Fruit fly (Drosophila melanogaster) Kc167 (cell line): ENCODE data around the gene FoxK.

ENCODE experiments used
- Myc ChIP-seq: fragments of >200 bp; optimal IDR thresholded peaks from 2 replicates; lab custom pipeline; 2017; ENCODE audit warnings: missing external identifiers
- Sin3A ChIP-seq: fragments of >200 bp; optimal IDR thresholded peaks from 2 replicates; lab custom pipeline; 2018; ENCODE audit warnings: missing external identifiers
- h ChIP-seq: fragments of >200 bp; optimal IDR thresholded peaks from 3 replicates; lab custom pipeline; 2018; ENCODE audit warnings: missing external identifiers
- insv ChIP-seq: fragments of >200 bp; optimal IDR thresholded peaks from 3 replicates; lab custom pipeline; 2018; ENCODE audit warnings: missing external identifiers
- psq ChIP-seq: fragments of >200 bp; optimal IDR thresholded peaks from 2 replicates; lab custom pipeline; 2017; ENCODE audit warnings: missing external identifiers
- ttk ChIP-seq: sonication (Bioruptor generic); optimal IDR thresholded peaks from 2 replicates; lab custom pipeline; 2017; ENCODE audit warnings: missing external identifiers

Gene FoxK

DNA sequence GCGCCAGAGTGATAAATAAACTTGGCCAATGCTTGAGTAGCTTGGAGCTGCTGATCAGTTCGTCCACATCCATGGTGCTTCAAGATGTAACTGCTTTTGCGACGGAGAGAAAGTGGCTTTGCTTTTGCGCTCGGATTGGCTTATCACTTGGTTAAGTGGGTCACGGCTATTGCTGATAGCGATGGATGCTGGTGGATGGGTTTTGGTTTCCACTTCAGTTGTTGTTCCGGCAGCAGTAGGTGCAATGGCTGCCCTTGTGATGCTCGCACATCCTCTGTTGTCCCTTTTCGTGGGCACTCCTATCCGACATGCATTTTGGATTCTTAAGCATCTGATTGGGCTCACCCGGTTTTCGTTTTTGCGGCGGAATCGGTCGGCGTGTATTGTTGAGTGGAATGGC, 26.3 kb downstream of the FoxK start:
- TF ChIP-seq Sin3A (no peak), Myc (lab: Kevin White, UChicago) (no peak), ttk (lab: Kevin White, UChicago) (no peak), h (lab: Kevin White, UChicago) (no peak), psq (lab: Kevin White, UChicago) (no peak), insv (lab: Kevin White, UChicago) (no peak)

DNA sequence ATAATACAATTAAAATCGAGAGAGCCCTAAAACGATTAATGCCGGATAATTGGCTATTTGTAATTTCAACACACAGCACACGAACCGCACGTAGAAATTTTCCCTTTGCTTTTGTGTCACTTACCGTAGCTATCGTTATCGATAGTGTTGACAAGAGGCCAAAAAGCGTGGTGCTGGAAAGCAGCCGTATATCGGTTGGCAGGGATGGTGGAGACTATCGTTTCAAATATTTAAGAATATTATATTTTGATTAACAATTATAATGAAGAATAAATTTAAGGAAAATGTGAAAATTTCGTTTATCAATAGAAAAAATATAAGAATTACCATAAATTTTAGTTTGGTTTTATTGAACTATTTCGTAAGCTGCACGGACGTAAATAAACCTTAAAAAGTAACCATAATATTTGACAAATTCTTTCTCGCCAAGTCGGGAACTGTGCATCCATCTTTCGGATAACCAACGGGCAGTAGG, 27.5 kb downstream of the FoxK start, which contains the start of gene JIL-1:
JIL-1 (minus strand) TSS at position 148 of the 475 bp plus-strand sequence.
- no peak for TF ChIP-seq ttk (lab: Kevin White, UChicago)
- TF ChIP-seq psq (lab: Kevin White, UChicago), result no peak
- TF ChIP-seq insv (lab: Kevin White, UChicago), result no peak
- no peak for TF ChIP-seq Myc (lab: Kevin White, UChicago)
- no peak for TF ChIP-seq Sin3A

DNA sequence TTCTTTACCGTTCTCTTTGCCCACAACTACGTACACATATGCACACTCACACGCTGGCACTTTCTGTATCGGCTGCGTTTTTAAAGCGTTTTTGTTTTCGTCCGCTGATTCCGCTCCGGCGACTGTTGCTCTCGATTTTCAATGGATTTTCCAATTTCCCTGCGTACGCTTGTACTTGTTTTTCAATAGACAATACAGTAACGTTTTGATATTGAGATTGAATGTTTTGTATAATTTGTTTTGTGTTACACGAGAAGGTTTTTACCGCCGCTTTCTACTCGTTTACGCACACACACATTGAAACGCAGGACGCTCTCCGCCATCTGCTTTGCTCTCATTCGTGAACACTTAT, 28.0 kb downstream of the FoxK start:
- TF ChIP-seq Myc (lab: Kevin White, UChicago) (no peak), ttk (lab: Kevin White, UChicago) (no peak), h (lab: Kevin White, UChicago) (no peak), Sin3A (no peak), insv (lab: Kevin White, UChicago) (no peak), psq (lab: Kevin White, UChicago) (no peak)

DNA sequence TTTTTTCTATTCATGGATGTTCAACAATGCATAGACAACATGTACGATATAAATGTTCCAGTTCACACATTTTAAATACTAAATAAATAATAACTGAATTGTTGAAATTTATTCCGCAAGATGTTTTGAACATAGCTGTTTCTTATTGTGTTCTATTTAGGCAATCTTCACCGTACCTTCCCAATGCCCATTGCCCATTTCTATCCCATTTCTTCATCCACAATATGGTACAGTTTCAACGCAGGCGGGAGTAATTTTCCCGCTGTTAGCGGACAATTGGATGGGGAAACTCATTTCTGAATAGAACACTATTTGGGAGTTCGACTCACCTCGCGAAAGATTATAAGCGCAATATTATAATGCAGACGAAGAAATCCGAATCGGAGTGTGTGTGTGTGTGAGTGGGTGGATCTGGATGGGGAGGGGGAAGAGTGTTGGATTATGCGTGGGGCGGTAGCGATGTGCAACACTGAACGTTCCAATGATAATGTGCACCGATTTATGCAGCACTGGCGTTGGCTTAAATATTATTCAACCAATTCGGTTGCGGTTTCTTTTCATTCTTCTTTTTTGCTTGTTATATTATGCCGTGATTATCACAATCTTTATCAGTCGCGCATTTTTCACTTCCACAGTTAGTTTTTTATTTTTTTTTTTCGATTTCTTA, 28.5 kb downstream of the FoxK start:
- TF ChIP-seq h (lab: Kevin White, UChicago), result no peak
- TF ChIP-seq ttk (lab: Kevin White, UChicago), result no peak
- TF ChIP-seq psq (lab: Kevin White, UChicago), result no peak
- no peak for TF ChIP-seq insv (lab: Kevin White, UChicago)
- no peak for TF ChIP-seq Myc (lab: Kevin White, UChicago)
- TF ChIP-seq Sin3A, result no peak

DNA sequence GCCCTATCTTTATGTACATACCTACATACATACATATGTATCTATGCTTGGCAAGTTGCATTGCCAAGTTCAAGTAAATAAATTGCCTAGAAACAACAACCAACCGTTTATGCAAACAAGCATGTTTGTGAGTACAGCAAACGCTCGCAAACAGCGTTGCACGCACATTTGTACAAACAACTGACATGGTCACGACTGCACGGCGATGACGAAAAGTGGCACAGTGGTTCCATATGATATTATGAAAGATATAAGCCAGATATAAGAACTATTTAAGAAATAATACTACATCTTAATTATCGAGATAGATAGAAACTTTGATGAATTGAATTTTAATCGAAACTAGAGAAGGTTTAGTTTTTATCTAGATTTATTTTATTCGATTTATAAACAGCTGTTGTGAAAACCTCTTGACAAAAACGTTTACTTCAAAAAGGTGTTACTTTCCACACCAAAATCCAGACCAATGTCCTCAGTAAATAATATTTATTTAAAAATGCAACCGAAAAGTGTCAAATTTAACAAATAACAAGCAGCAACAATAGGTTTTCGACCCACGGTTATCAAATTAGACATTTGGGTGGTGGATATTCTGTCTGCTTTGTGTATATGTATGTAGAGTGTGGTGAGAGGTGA, 30.7 kb downstream of the FoxK start:
- no peak for TF ChIP-seq Myc (lab: Kevin White, UChicago)
- TF ChIP-seq Sin3A, result no peak
- no peak for TF ChIP-seq psq (lab: Kevin White, UChicago)
- TF ChIP-seq ttk (lab: Kevin White, UChicago), result no peak
- no peak for TF ChIP-seq insv (lab: Kevin White, UChicago)
- TF ChIP-seq h (lab: Kevin White, UChicago), result no peak

DNA sequence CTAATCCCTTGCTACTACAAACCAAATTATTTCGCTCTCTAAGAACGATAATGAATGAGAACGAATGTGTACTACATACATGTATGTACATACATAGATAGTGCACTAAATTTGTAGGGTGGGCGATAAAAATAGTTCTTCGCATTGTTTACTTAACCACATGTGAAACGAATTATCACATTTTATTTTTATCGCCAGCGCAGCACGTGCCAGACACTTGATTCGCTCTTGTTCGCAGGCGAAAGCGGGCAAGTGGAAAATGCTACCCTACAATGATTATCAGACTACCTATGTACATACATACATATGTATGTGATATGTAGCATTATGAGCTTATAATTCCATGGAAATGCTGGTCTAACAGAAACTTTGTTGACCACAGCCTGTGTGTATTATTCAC, 34.8 kb downstream of the FoxK start:
- no peak for TF ChIP-seq Myc (lab: Kevin White, UChicago)
- no peak for TF ChIP-seq Sin3A
- no peak for TF ChIP-seq ttk (lab: Kevin White, UChicago)
- no peak for TF ChIP-seq psq (lab: Kevin White, UChicago)
- no peak for TF ChIP-seq insv (lab: Kevin White, UChicago)
- TF ChIP-seq h (lab: Kevin White, UChicago), result no peak

DNA sequence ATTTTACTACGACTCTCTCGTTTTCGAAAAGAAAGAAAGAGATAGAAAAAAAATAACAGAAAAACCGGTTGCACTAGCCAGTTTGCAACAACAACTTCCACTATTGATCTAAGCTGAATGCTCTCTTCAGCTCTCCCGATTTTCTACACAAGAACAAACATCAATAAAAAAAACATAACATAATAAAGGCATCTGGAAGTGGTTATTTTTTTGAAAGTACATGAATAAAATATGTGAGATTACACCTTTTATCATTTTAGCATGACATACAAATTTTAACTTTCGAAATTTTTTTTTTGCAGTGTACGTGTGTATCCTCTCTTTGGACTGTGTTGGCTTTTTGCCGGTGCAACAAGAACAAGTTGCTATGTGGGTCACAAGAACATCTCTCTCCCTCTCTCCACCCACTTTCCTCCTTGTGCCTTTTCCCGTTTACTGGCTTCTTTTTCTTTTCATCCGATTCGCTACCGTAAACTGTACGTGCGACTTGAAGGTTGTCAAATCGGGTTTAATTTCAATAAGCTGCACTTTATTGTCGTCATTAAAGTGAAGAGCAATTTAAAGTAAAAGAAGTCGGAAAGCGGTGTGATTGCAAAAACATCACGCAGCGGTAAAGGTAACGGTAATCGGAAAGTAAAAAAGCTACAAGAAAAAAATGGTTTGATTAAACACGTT, 35.9 kb downstream of the FoxK start:
- TF ChIP-seq psq (lab: Kevin White, UChicago) (no peak), Sin3A (no peak), Myc (lab: Kevin White, UChicago) (no peak), ttk (lab: Kevin White, UChicago) (no peak), h (lab: Kevin White, UChicago) (no peak), insv (lab: Kevin White, UChicago) (no peak)

DNA sequence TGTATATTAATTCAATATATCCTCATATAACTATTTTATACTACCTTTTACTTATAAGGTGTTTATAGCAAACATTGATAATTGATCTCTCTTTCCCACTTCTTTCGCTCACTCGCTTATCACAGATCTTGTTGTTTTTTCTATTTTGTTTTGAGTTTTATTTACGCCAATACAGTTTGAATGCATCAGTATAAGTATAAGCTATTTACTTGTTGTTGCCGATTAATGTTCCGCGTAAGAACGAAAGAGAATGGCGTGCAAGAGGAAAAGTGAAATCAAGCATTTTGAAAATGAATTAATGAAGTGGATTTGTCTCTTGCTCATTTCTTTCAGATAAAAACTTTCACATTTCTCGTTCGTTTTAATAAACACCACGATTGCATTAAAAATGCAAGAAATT, 37.0 kb downstream of the FoxK start:
- TF ChIP-seq insv (lab: Kevin White, UChicago), result no peak
- TF ChIP-seq h (lab: Kevin White, UChicago), result no peak
- no peak for TF ChIP-seq Myc (lab: Kevin White, UChicago)
- no peak for TF ChIP-seq ttk (lab: Kevin White, UChicago)

DNA sequence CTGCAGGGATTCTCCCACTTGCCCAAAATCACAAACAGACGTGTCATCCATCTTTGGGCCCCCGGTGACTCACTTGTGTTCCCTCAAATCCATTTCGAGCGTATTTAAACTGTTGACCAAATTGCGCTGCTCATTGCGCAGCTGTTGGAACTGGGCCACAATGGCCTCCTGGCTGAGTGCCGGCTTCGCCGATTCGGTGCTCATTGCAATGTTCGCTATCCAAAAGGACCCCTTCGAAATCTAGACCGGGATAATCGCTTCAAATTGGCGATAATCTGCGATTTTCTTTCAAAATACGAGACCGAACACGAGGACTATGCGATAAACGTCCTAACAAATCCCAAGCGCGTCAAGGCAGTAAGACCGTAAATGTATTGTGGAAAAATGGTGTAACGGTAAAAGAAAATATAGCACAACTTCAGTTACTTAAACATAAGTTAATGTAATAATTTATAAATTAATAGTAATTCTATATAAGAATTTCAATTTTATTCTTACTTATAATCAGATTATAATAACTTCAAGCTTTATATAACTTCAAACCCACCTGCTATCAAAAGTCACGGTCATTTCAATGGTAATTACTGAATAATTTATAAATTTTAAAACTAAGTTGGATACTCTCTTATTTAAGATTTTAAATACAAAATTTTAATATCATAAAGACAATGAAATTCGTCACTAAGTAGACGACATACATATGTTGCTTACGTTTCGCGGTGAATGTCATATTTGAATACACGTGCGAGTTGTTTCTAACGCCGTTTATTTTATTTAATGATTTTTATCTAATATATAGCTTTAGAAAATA, 46.3 kb downstream of the FoxK start, which contains the start of the genes Pfdn2 and Noc1:
Pfdn2 (minus strand) TSS at position 346 of the 811 bp plus-strand sequence.
Noc1 (plus strand) TSS at position 727 of the 811 bp plus-strand sequence.
- TF ChIP-seq Sin3A (no peak), insv (lab: Kevin White, UChicago) (no peak), psq (lab: Kevin White, UChicago) (no peak), ttk (lab: Kevin White, UChicago) (no peak)

DNA sequence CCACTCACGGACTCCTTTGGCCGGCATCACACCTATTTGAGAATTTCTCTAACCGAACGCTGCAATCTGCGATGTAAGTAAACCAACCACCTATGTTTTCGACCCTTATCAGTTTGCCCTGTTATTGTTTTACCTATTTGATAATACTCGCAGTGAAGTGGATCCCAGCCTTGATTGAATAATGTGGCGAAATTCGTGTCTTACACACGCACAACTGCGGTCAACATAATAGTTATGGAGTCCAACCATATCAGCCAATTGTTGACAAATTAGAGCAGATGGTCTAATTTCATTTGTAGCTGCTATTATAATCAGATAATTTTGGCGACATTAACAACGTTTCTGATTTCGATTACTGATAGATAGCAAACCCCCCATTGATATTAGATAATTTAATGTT, 49.5 kb downstream of the FoxK start:
- TF ChIP-seq h (lab: Kevin White, UChicago) (no peak), Sin3A (no peak), insv (lab: Kevin White, UChicago) (no peak), ttk (lab: Kevin White, UChicago) (no peak), Myc (lab: Kevin White, UChicago) (no peak), psq (lab: Kevin White, UChicago) (no peak)

DNA sequence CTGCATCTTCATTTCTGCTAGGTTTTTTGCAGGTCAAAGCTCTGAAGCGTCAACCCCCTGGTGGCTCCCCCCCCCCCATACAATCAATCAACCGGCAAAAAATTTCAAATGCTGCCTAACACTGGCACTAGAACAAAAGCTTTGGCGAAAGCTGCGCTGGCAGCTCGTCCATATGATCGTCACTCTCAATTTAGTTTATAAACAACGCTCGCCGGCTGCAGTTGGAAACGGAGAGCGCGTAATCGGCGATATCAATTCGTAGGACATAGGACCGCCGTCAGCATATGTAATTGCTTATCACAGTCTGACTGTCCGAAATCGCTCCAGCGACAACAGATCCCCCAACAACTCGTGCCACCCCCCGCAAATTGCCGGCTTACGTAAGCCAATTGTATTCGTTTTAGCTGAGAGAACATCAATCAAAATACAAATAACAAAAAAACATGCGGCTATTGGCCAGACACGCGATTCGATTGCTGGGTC, 50.2 kb downstream of the FoxK start, which contains the start of gene Mocs1:
Mocs1 (plus strand) TSS at position 155 of the 483 bp plus-strand sequence.
- TF ChIP-seq insv (lab: Kevin White, UChicago) (no peak), Myc (lab: Kevin White, UChicago) (no peak), h (lab: Kevin White, UChicago) (no peak)
